Worm (Caenorhabditis elegans) whole organism, L1 larva: Measurements from ENCODE around the gene cyp-13A11.

ENCODE experiments used
- C04F5.9 ChIP-seq: sonication (generic microtip); optimal IDR thresholded peaks from 2 replicates; lab custom pipeline; 2016; ENCODE audit warnings: missing genetic modification characterization, missing compliant biosample characterization
- C16A3.4 ChIP-seq: fragments of 150-350 bp; optimal IDR thresholded peaks from 2 replicates; lab custom pipeline; 2014; ENCODE audit warnings: missing biosample characterization, missing genetic modification characterization
- Y116A8C.19 ChIP-seq: sonication (generic microtip); optimal IDR thresholded peaks from 2 replicates; lab custom pipeline; 2016; ENCODE audit warnings: missing compliant biosample characterization, missing genetic modification characterization, borderline replicate concordance
- aha-1 ChIP-seq: fragments of 150-350 bp; optimal IDR thresholded peaks from 2 replicates; lab custom pipeline; 2014; ENCODE audit warnings: missing biosample characterization, missing genetic modification characterization
- alr-1 ChIP-seq: fragments of 200-800 bp; sonication (Bioruptor generic); optimal IDR thresholded peaks from 2 replicates; lab custom pipeline; 2018; ENCODE audit warnings: borderline replicate concordance, mild to moderate bottlenecking, missing genetic modification characterization, missing compliant biosample characterization
- aly-2 ChIP-seq: fragments of 150-350 bp; optimal IDR thresholded peaks from 2 replicates; lab custom pipeline; 2014; ENCODE audit warnings: missing biosample characterization, missing genetic modification characterization
- blmp-1 ChIP-seq: fragments of 150-350 bp; optimal IDR thresholded peaks from 2 replicates; lab custom pipeline; 2014; ENCODE audit warnings: missing biosample characterization, missing genetic modification characterization
- ceh-63 ChIP-seq: fragments of 200-800 bp; sonication (Bioruptor generic); optimal IDR thresholded peaks from 2 replicates; lab custom pipeline; 2018; ENCODE audit warnings: mild to moderate bottlenecking, missing genetic modification characterization, missing compliant biosample characterization
- ceh-8 ChIP-seq: fragments of 200-800 bp; sonication (Bioruptor generic); optimal IDR thresholded peaks from 2 replicates; lab custom pipeline; 2018; ENCODE audit warnings: mild to moderate bottlenecking, missing genetic modification characterization, moderate library complexity, missing compliant biosample characterization
- ceh-82 ChIP-seq, 3 experiments: fragments of 150-350 bp in 1 of 3; sonication (generic microtip) in 2 of 3; optimal IDR thresholded peaks; 2 replicates each; lab custom pipeline; 2014 to 2017; ENCODE audit warnings: missing biosample characterization in 3 of 3, missing genetic modification characterization in 3 of 3
- ceh-90 ChIP-seq: sonication (generic microtip); optimal IDR thresholded peaks from 2 replicates; lab custom pipeline; 2016; ENCODE audit warnings: missing genetic modification characterization, missing compliant biosample characterization
- ces-1 ChIP-seq: fragments of 150-350 bp; optimal IDR thresholded peaks from 2 replicates; lab custom pipeline; 2014; ENCODE audit warnings: missing biosample characterization, missing genetic modification reagents, missing genetic modification characterization
- dsc-1 ChIP-seq: sonication (generic microtip); optimal IDR thresholded peaks from 2 replicates; lab custom pipeline; 2016; ENCODE audit warnings: mild to moderate bottlenecking, missing genetic modification characterization, missing compliant biosample characterization
- efl-1 ChIP-seq, 4 experiments: fragments of 150-350 bp; optimal IDR thresholded peaks in 3 of 4; peaks in 1 of 4; 1 replicate in 1 of 4; 2 replicates in 3 of 4; lab custom pipeline; 2014; ENCODE audit warnings: missing biosample characterization in 2 of 4, missing genetic modification characterization in 2 of 4, missing genetic modification reagents in 2 of 4
- efl-3 ChIP-seq: fragments of 200-800 bp; sonication (Bioruptor generic); optimal IDR thresholded peaks from 2 replicates; lab custom pipeline; 2018; ENCODE audit warnings: mild to moderate bottlenecking, missing genetic modification characterization, missing compliant biosample characterization
- egl-27 ChIP-seq, 2 experiments: fragments of 150-350 bp in 1 of 2; sonication (generic microtip); optimal IDR thresholded peaks; 3 replicates each; lab custom pipeline; 2017 to 2018; ENCODE audit warnings: missing biosample characterization in 2 of 2, missing genetic modification characterization in 2 of 2, missing genetic modification reagents in 2 of 2
- elt-3 ChIP-seq, 6 experiments: fragments of 150-350 bp in 1 of 6; sonication (generic microtip); optimal IDR thresholded peaks; 2 replicates each; lab custom pipeline; 2017 to 2018; ENCODE audit warnings: missing biosample characterization in 6 of 6, missing genetic modification characterization in 6 of 6, inconsistent platforms in 1 of 6
- ets-5 ChIP-seq: fragments of 200-800 bp; sonication (Bioruptor generic); IDR thresholded peaks from 2 replicates; pipeline ENCODE4 v1.3.6; 2022; ENCODE audit warnings: missing genetic modification characterization, missing compliant biosample characterization
- fkh-10 ChIP-seq: sonication (generic microtip); optimal IDR thresholded peaks from 2 replicates; lab custom pipeline; 2017; ENCODE audit warnings: missing biosample characterization, missing genetic modification reagents, missing genetic modification characterization
- fkh-8 ChIP-seq: sonication (generic microtip); optimal IDR thresholded peaks from 2 replicates; lab custom pipeline; 2016; ENCODE audit warnings: mild to moderate bottlenecking, missing genetic modification characterization, missing compliant biosample characterization
- fos-1 ChIP-seq: fragments of 150-350 bp; optimal IDR thresholded peaks from 2 replicates; lab custom pipeline; 2014; ENCODE audit warnings: missing biosample characterization, missing genetic modification characterization
- hlh-17 ChIP-seq: fragments of 200-800 bp; sonication (Bioruptor generic); optimal IDR thresholded peaks from 2 replicates; lab custom pipeline; 2018; ENCODE audit warnings: missing genetic modification characterization, mild to moderate bottlenecking, missing compliant biosample characterization, moderate library complexity, borderline replicate concordance
- irx-1 ChIP-seq: sonication (generic microtip); optimal IDR thresholded peaks from 2 replicates; lab custom pipeline; 2016; ENCODE audit warnings: missing genetic modification characterization, missing compliant biosample characterization
- lin-13 ChIP-seq: fragments of 150-350 bp; optimal IDR thresholded peaks from 2 replicates; lab custom pipeline; 2014; ENCODE audit warnings: missing biosample characterization, missing genetic modification reagents, missing genetic modification characterization
- lin-14 ChIP-seq: fragments of 200-800 bp; sonication (Bioruptor generic); optimal IDR thresholded peaks from 2 replicates; lab custom pipeline; 2018; ENCODE audit warnings: mild to moderate bottlenecking, missing genetic modification characterization, moderate library complexity, missing compliant biosample characterization
- lin-35 ChIP-seq, 2 experiments: fragments of 150-350 bp; optimal IDR thresholded peaks; 2 replicates each; lab custom pipeline; 2014; ENCODE audit warnings: missing biosample characterization in 2 of 2, missing genetic modification characterization in 2 of 2, missing genetic modification reagents in 2 of 2
- lir-3 ChIP-seq: sonication (generic microtip); optimal IDR thresholded peaks from 2 replicates; lab custom pipeline; 2016; ENCODE audit warnings: mild to moderate bottlenecking, missing genetic modification characterization, moderate library complexity, missing compliant biosample characterization; ENCODE audit not compliant: poor library complexity
- lsy-2 ChIP-seq, 2 experiments: fragments of 150-350 bp; optimal IDR thresholded peaks; 2 replicates each; lab custom pipeline; 2014; ENCODE audit warnings: missing biosample characterization in 2 of 2, missing genetic modification characterization in 2 of 2
- mef-2 ChIP-seq: fragments of 150-350 bp; optimal IDR thresholded peaks from 2 replicates; lab custom pipeline; 2014; ENCODE audit warnings: missing biosample characterization, missing genetic modification characterization
- mep-1 ChIP-seq: fragments of 150-350 bp; optimal IDR thresholded peaks from 2 replicates; lab custom pipeline; 2014; ENCODE audit warnings: missing biosample characterization, missing genetic modification characterization
- nhr-11 ChIP-seq: fragments of 150-350 bp; optimal IDR thresholded peaks from 2 replicates; lab custom pipeline; 2014; ENCODE audit warnings: missing biosample characterization, missing genetic modification characterization
- nhr-237 ChIP-seq: fragments of 150-350 bp; optimal IDR thresholded peaks from 2 replicates; lab custom pipeline; 2014; ENCODE audit warnings: missing biosample characterization, missing genetic modification characterization
- nhr-47 ChIP-seq: sonication (generic microtip); optimal IDR thresholded peaks from 2 replicates; lab custom pipeline; 2016; ENCODE audit warnings: mild to moderate bottlenecking, missing genetic modification characterization, moderate library complexity, missing compliant biosample characterization
- nhr-71 ChIP-seq: sonication (generic microtip); optimal IDR thresholded peaks from 2 replicates; lab custom pipeline; 2016; ENCODE audit warnings: mild to moderate bottlenecking, missing genetic modification characterization, moderate library complexity, missing compliant biosample characterization
- nhr-76 ChIP-seq: sonication (generic microtip); optimal IDR thresholded peaks from 2 replicates; lab custom pipeline; 2017; ENCODE audit warnings: missing biosample characterization, missing genetic modification characterization
- nhr-84 ChIP-seq: sonication (generic microtip); optimal IDR thresholded peaks from 2 replicates; lab custom pipeline; 2017; ENCODE audit warnings: missing biosample characterization, missing genetic modification characterization
- nhr-85 ChIP-seq: sonication (generic microtip); peaks from one replicate; lab custom pipeline; 2016; ENCODE audit warnings: missing genetic modification characterization, inconsistent platforms, missing compliant biosample characterization
- nhr-90 ChIP-seq: sonication (generic microtip); optimal IDR thresholded peaks from 2 replicates; lab custom pipeline; 2016; ENCODE audit warnings: mild to moderate bottlenecking, missing genetic modification characterization, missing compliant biosample characterization; ENCODE audit not compliant: poor library complexity
- pax-3 ChIP-seq: fragments of 200-800 bp; sonication (Bioruptor generic); optimal IDR thresholded peaks from 2 replicates; lab custom pipeline; 2018; ENCODE audit warnings: mild to moderate bottlenecking, missing genetic modification characterization, moderate library complexity, missing compliant biosample characterization
- rnt-1 ChIP-seq: sonication (generic microtip); optimal IDR thresholded peaks from 2 replicates; lab custom pipeline; 2016; ENCODE audit warnings: mild to moderate bottlenecking, missing genetic modification characterization, moderate library complexity, missing compliant biosample characterization
- snpc-4 ChIP-seq: fragments of 150-350 bp; optimal IDR thresholded peaks from 2 replicates; lab custom pipeline; 2014; ENCODE audit warnings: missing biosample characterization, missing genetic modification characterization
- snu-23 ChIP-seq: sonication (generic microtip); optimal IDR thresholded peaks from 2 replicates; lab custom pipeline; 2016; ENCODE audit warnings: missing genetic modification characterization, missing compliant biosample characterization
- unc-30 ChIP-seq: sonication (generic microtip); optimal IDR thresholded peaks from 2 replicates; lab custom pipeline; 2017; ENCODE audit warnings: missing biosample characterization, missing genetic modification characterization
- unc-86 ChIP-seq: sonication (generic microtip); optimal IDR thresholded peaks from 2 replicates; lab custom pipeline; 2016; ENCODE audit warnings: missing genetic modification characterization, missing compliant biosample characterization
- vab-15 ChIP-seq: sonication (generic microtip); optimal IDR thresholded peaks from 2 replicates; lab custom pipeline; 2017; ENCODE audit warnings: missing genotype, mild to moderate bottlenecking, missing genetic modification characterization, missing compliant biosample characterization
- ztf-11 ChIP-seq, 2 experiments: sonication (generic microtip); optimal IDR thresholded peaks; 2 replicates each; lab custom pipeline; 2016 to 2017; ENCODE audit warnings: missing genetic modification characterization in 2 of 2, missing biosample characterization in 1 of 2, missing compliant biosample characterization in 1 of 2
- ztf-4 ChIP-seq: fragments of 150-350 bp; optimal IDR thresholded peaks from 2 replicates; lab custom pipeline; 2014; ENCODE audit warnings: missing biosample characterization, missing genetic modification characterization

Gene cyp-13A11

DNA sequence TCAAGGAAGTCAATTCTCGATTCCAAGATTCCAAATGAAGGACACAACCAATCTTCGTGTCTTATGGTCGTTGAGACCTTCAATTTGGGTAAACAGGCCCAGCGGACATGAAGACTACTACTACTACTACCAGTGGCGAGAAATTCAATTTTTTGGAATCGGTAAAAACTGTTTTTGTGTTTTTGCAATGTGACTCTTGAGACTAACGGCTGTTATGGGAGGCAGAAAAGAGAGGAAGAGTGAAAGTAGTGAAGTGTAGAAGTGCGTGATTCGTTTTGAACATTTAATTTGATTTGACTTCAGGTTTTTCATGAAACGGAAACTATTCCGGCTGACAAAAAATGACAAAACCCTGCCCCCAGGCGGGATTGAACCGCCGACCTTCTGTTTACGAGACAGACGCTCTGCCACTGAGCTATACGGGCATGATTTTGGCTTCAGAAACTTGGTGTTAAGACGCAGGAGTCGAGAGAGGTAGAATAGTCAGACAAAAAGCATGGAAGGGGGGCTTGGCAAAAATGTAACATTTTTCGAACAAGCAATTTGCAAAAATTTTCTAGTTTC is 5.0 kb upstream of the cyp-13A11 start (continued):
- TF ChIP-seq snu-23 (GFP tag; lab: Kevin White, UChicago) = peak; percentile 61
- no peak for TF ChIP-seq hlh-17
- peak; percentile 27 for TF ChIP-seq fkh-10 (GFP tag; lab: Kevin White, UChicago)
- no peak for TF ChIP-seq ces-1 (GFP tag; lab: Kevin White, UChicago)
- TF ChIP-seq efl-3 = no peak
- peak; percentile 52 for TF ChIP-seq fkh-8 (tag; lab: Kevin White, UChicago)
- peak; percentile 81 for TF ChIP-seq nhr-85
- peak; percentile 29 for TF ChIP-seq fos-1 (tag; lab: Kevin White, UChicago)
- TF ChIP-seq vab-15 = peak; percentile 50
- TF ChIP-seq nhr-76 (tag; lab: Kevin White, UChicago) = no peak
- peak; percentile 25 to 66 for TF ChIP-seq lsy-2 (tag; optimal IDR thresholded peaks at IDR 0.05; lab: Kevin White, UChicago)
- TF ChIP-seq unc-30 = no peak

DNA sequence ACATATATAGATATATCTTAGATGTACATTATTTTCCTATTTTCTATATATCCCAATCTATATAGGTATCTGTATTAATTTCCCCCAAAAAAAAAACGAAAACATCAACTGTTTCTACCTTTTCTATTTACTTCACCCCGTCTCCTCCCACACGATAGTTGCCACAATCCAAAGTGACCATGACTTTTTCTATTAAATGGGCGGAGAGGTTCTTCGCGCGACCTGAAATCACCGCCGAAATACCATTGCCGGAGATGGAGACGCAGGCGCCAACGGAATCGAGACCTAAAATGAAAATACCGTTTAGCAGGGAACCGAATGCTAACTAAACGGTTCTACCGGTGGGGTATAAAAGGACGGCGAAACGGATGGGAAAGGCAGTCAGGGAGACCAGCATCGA is 2.2 kb upstream of the cyp-13A11 start, which contains the start of gene col-98:
Gene col-98, plus strand, starts transcription at position 390 of the 400 bp plus-strand sequence.
- TF ChIP-seq nhr-47 = peak; percentile 14
- no peak for TF ChIP-seq Y116A8C.19
- TF ChIP-seq pax-3 (tag; lab: Kevin White, UChicago) = no peak
- TF ChIP-seq egl-27 (tag; optimal IDR thresholded peaks at IDR 0.05; lab: Kevin White, UChicago) = no peak
- no peak for TF ChIP-seq rnt-1 (tag; lab: Kevin White, UChicago)
- peak in 1 of 2 experiments; percentile 16 for TF ChIP-seq lsy-2 (tag; optimal IDR thresholded peaks at IDR 0.05; lab: Kevin White, UChicago)
- TF ChIP-seq dsc-1 (tag; lab: Kevin White, UChicago) = no peak
- TF ChIP-seq lin-13 (GFP tag; lab: Kevin White, UChicago) = no peak
- TF ChIP-seq alr-1 (tag; lab: Kevin White, UChicago) = no peak
- TF ChIP-seq ceh-82 (tag; optimal IDR thresholded peaks at IDR 0.05; lab: Kevin White, UChicago) = no peak
- no peak for TF ChIP-seq unc-86 (tag; lab: Kevin White, UChicago)
- no peak for TF ChIP-seq lin-35 (GFP tag; optimal IDR thresholded peaks at IDR 0.05; lab: Kevin White, UChicago)
- peak; percentile 24 for TF ChIP-seq nhr-71 (tag; lab: Kevin White, UChicago)
- TF ChIP-seq snpc-4 (tag; lab: Kevin White, UChicago) = no peak
- peak; percentile 42 for TF ChIP-seq snu-23 (GFP tag; lab: Kevin White, UChicago)
- TF ChIP-seq nhr-85 = peak; percentile 85
- TF ChIP-seq irx-1 (tag; lab: Kevin White, UChicago) = no peak
- TF ChIP-seq ztf-4 (tag; lab: Kevin White, UChicago) = no peak
- TF ChIP-seq lir-3 (tag; lab: Kevin White, UChicago) = no peak
- no peak for TF ChIP-seq C04F5.9 (tag; lab: Kevin White, UChicago)
- TF ChIP-seq unc-30 = no peak
- TF ChIP-seq nhr-84 = no peak
- no peak for TF ChIP-seq aly-2
- no peak for TF ChIP-seq ceh-8 (GFP tag; lab: Kevin White, UChicago)
- TF ChIP-seq nhr-90 = peak; percentile 46
- TF ChIP-seq ceh-90 (tag; lab: Kevin White, UChicago) = no peak
- TF ChIP-seq blmp-1 (tag; lab: Kevin White, UChicago) = peak; percentile 62
- TF ChIP-seq nhr-237 (tag; lab: Kevin White, UChicago) = no peak
- no peak for TF ChIP-seq aha-1 (tag; lab: Kevin White, UChicago)
- peak; percentile 78 for TF ChIP-seq lin-14 (GFP tag; lab: Kevin White, UChicago)
- no peak for TF ChIP-seq efl-1 (optimal IDR thresholded peaks at IDR 0.05; lab: Kevin White, UChicago)
- peak in 1 of 2 experiments; percentile 72 for TF ChIP-seq efl-1 (GFP tag; optimal IDR thresholded peaks at IDR 0.05 in 1 of 2; lab: Kevin White, UChicago)
- no peak for TF ChIP-seq ets-5 (GFP tag; lab: Robert Waterston, UW)
- no peak for TF ChIP-seq hlh-17
- TF ChIP-seq ceh-63 = no peak
- TF ChIP-seq C16A3.4 (tag; lab: Kevin White, UChicago) = peak; percentile 12
- peak; percentile 39 for TF ChIP-seq mep-1 (tag; lab: Kevin White, UChicago)
- peak in 1 of 6 experiments; percentile 10 for TF ChIP-seq elt-3 (tag; optimal IDR thresholded peaks at IDR 0.05; lab: Kevin White, UChicago)
- no peak for TF ChIP-seq ztf-11 (tag; optimal IDR thresholded peaks at IDR 0.05; lab: Kevin White, UChicago)
- TF ChIP-seq fos-1 (tag; lab: Kevin White, UChicago) = no peak
- no peak for TF ChIP-seq mef-2 (tag; lab: Kevin White, UChicago)
- no peak for TF ChIP-seq nhr-76 (tag; lab: Kevin White, UChicago)
- TF ChIP-seq nhr-11 (tag; lab: Kevin White, UChicago) = no peak
